Worm (Caenorhabditis elegans) whole organism, L3 larva: ENCODE results near the gene cdc-50.B.
"Not testable (repeated sequence)": the region's sequence is repeated elsewhere in the genome, so short reads cannot be mapped to it uniquely, and the experiment has no call there.

Source experiments
- R02D3.7 ChIP-seq: fragments of 150-350 bp; optimal IDR thresholded peaks from 2 replicates; lab custom pipeline; 2014; ENCODE audit warnings: missing biosample characterization, missing genetic modification characterization
- aly-2 ChIP-seq: fragments of 150-350 bp; optimal IDR thresholded peaks from 2 replicates; lab custom pipeline; 2014; ENCODE audit warnings: missing biosample characterization, missing genetic modification characterization
- ama-1 ChIP-seq: fragments of 150-350 bp; optimal IDR thresholded peaks from 2 replicates; lab custom pipeline; 2018
- ceh-28 ChIP-seq: fragments of 150-350 bp; optimal IDR thresholded peaks from 2 replicates; lab custom pipeline; 2014; ENCODE audit warnings: missing biosample characterization, missing genetic modification reagents, missing genetic modification characterization
- ceh-9 ChIP-seq: sonication (generic microtip); optimal IDR thresholded peaks from 2 replicates; lab custom pipeline; 2018; ENCODE audit warnings: missing biosample characterization, missing genetic modification characterization
- daf-12 ChIP-seq: fragments of 150-350 bp; optimal IDR thresholded peaks from 2 replicates; lab custom pipeline; 2014; ENCODE audit warnings: missing biosample characterization, missing genetic modification reagents, missing genetic modification characterization
- egl-27 ChIP-seq: sonication (generic microtip); optimal IDR thresholded peaks from 4 replicates; lab custom pipeline; 2017; ENCODE audit warnings: missing biosample characterization, missing genetic modification reagents, missing genetic modification characterization
- egl-5 ChIP-seq: fragments of 150-350 bp; optimal IDR thresholded peaks from 2 replicates; lab custom pipeline; 2017; ENCODE audit warnings: missing biosample characterization, missing genetic modification reagents, missing genetic modification characterization, inconsistent platforms
- elt-2 ChIP-seq: sonication (generic microtip); optimal IDR thresholded peaks from 2 replicates; lab custom pipeline; 2016; ENCODE audit warnings: missing genetic modification reagents, mild to moderate bottlenecking, missing genetic modification characterization, missing compliant biosample characterization
- elt-3 ChIP-seq, 3 experiments: fragments of 150-350 bp in 1 of 3; sonication (generic microtip) in 2 of 3; optimal IDR thresholded peaks; 2 replicates in 2 of 3; 4 replicates in 1 of 3; lab custom pipeline; 2014 to 2017; ENCODE audit warnings: missing biosample characterization in 3 of 3, missing genetic modification characterization in 3 of 3
- fkh-2 ChIP-seq: fragments of 150-350 bp; optimal IDR thresholded peaks from 2 replicates; lab custom pipeline; 2014; ENCODE audit warnings: missing biosample characterization, missing genetic modification reagents, missing genetic modification characterization
- fos-1 ChIP-seq: fragments of 150-350 bp; optimal IDR thresholded peaks from 2 replicates; lab custom pipeline; 2014; ENCODE audit warnings: missing biosample characterization, missing genetic modification characterization
- hmg-11 ChIP-seq: sonication (generic microtip); optimal IDR thresholded peaks from 2 replicates; lab custom pipeline; 2016; ENCODE audit warnings: missing genetic modification characterization, missing compliant biosample characterization
- lin-15B ChIP-seq: fragments of 150-350 bp; optimal IDR thresholded peaks from 2 replicates; lab custom pipeline; 2014; ENCODE audit warnings: missing biosample characterization, missing genetic modification characterization
- lsy-12 ChIP-seq: sonication (generic microtip); optimal IDR thresholded peaks from 2 replicates; lab custom pipeline; 2016; ENCODE audit warnings: mild to moderate bottlenecking, missing genetic modification characterization, missing compliant biosample characterization
- mml-1 ChIP-seq: fragments of 150-350 bp; sonication (generic microtip); optimal IDR thresholded peaks from 3 replicates; lab custom pipeline; 2014; ENCODE audit warnings: missing biosample characterization, missing genetic modification characterization
- nfya-1 ChIP-seq: sonication (generic microtip); optimal IDR thresholded peaks from 2 replicates; lab custom pipeline; 2017; ENCODE audit warnings: missing genetic modification characterization, mild to moderate bottlenecking, missing compliant biosample characterization, antibody characterized with exemption, moderate library complexity; ENCODE audit not compliant: insufficient read depth
- nhr-11 ChIP-seq: fragments of 150-350 bp; optimal IDR thresholded peaks from 2 replicates; lab custom pipeline; 2014; ENCODE audit warnings: missing biosample characterization, missing genetic modification characterization
- nhr-12 ChIP-seq: fragments of 150-350 bp; optimal IDR thresholded peaks from 2 replicates; lab custom pipeline; 2014; ENCODE audit warnings: missing biosample characterization, missing genetic modification characterization
- nhr-23 ChIP-seq: fragments of 150-350 bp; optimal IDR thresholded peaks from 2 replicates; lab custom pipeline; 2014; ENCODE audit warnings: missing biosample characterization, missing genetic modification reagents, missing genetic modification characterization
- nhr-237 ChIP-seq: fragments of 150-350 bp; optimal IDR thresholded peaks from 2 replicates; lab custom pipeline; 2014; ENCODE audit warnings: missing biosample characterization, missing genetic modification characterization
- nhr-28 ChIP-seq: fragments of 150-350 bp; optimal IDR thresholded peaks from 2 replicates; lab custom pipeline; 2014; ENCODE audit warnings: missing biosample characterization, missing genetic modification characterization
- nhr-43 ChIP-seq: sonication (generic microtip); optimal IDR thresholded peaks from 2 replicates; lab custom pipeline; 2016; ENCODE audit warnings: mild to moderate bottlenecking, missing genetic modification characterization, missing compliant biosample characterization; ENCODE audit not compliant: poor library complexity, severe bottlenecking
- nhr-67 ChIP-seq: fragments of 150-350 bp; optimal IDR thresholded peaks from 2 replicates; lab custom pipeline; 2014; ENCODE audit warnings: missing biosample characterization, missing genetic modification characterization
- nhr-77 ChIP-seq: fragments of 150-350 bp; optimal IDR thresholded peaks from 2 replicates; lab custom pipeline; 2014; ENCODE audit warnings: missing biosample characterization, missing genetic modification characterization
- pha-4 ChIP-seq: fragments of 150-350 bp; optimal IDR thresholded peaks from 2 replicates; lab custom pipeline; 2014; ENCODE audit warnings: missing biosample characterization, missing genetic modification reagents, missing genetic modification characterization
- pqm-1 ChIP-seq: fragments of 150-350 bp; optimal IDR thresholded peaks from 2 replicates; lab custom pipeline; 2017; ENCODE audit warnings: missing biosample characterization, missing genetic modification characterization, inconsistent platforms
- sea-2 ChIP-seq: fragments of 150-350 bp; sonication (generic microtip); optimal IDR thresholded peaks from 4 replicates; lab custom pipeline; 2014; ENCODE audit warnings: missing biosample characterization, missing genetic modification reagents, missing genetic modification characterization
- snpc-4 ChIP-seq: fragments of 150-350 bp; optimal IDR thresholded peaks from 2 replicates; lab custom pipeline; 2014; ENCODE audit warnings: missing biosample characterization, missing genetic modification characterization
- unc-39 ChIP-seq: sonication (generic microtip); optimal IDR thresholded peaks from 4 replicates; lab custom pipeline; 2017; ENCODE audit warnings: missing biosample characterization, missing genetic modification characterization
- unc-62 ChIP-seq: fragments of 150-350 bp; sonication (generic microtip); optimal IDR thresholded peaks from 4 replicates; lab custom pipeline; 2014; ENCODE audit warnings: missing biosample characterization, missing genetic modification reagents, missing genetic modification characterization
- ztf-11 ChIP-seq: fragments of 150-350 bp; optimal IDR thresholded peaks from 2 replicates; lab custom pipeline; 2014; ENCODE audit warnings: missing biosample characterization, missing genetic modification characterization
- ztf-4 ChIP-seq: fragments of 150-350 bp; optimal IDR thresholded peaks from 2 replicates; lab custom pipeline; 2014; ENCODE audit warnings: missing biosample characterization, missing genetic modification characterization

cdc-50.B gene

DNA sequence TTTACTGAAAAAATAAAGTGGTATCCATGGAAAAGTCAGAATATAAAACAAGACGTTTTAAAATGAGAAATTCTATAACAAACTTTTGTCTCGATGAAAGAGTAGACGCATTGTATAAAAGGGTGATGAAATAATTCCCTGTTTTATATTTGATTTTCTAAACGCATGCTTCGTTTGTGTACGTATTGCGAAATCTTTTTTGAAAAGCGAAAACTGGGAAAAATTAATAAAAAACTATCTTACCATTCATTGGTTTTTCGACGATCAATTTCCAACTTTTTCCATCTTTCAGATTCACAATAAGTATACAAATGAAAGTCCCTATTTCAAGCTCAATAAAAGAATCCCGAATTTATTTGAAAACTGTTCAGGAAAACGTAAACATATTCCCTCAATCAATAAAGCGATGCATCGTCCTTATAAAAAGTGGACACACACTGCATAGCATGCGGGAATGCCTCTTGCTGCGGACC, 20.2 kb downstream of the cdc-50.B start, which contains the start of gene C33D9.13:
C33D9.13 (minus strand) TSS at position 423 of the 473 bp plus-strand sequence.
- TF ChIP-seq elt-2 (no peak), egl-27 (tag; lab: Kevin White, UChicago) (no peak), elt-3 (tag; optimal IDR thresholded peaks at IDR 0.05; lab: Kevin White, UChicago) (no peak), ceh-28 (tag; lab: Kevin White, UChicago) (peak; percentile 1), pha-4 (tag; lab: Kevin White, UChicago) (peak; percentile 21)

DNA sequence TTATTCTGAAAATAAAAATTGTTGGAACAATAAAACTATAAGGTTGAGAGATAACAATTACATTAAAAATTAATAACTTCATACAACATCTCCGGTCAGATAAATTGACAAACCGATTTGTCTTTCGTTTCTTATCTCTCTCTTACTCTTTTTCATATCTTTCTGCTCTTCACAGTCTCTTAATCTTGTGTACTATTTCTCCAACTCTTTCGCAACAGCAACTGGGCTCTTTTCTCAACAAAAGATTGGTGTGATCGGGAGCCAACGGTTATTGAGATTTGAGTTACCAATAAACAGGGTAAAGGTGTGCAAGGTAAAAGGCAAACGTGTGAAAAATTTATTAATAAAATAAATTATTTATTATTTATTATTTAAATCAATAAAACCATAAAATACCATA, 22.0 kb downstream of the cdc-50.B start, which contains the start of gene C33D9.8:
C33D9.8 (minus strand) TSS at position 99 of the 400 bp plus-strand sequence.
- TF ChIP-seq nhr-67 (tag; lab: Kevin White, UChicago), result no peak
- peak; percentile 7 for TF ChIP-seq nfya-1 (tag; lab: Kevin White, UChicago)
- TF ChIP-seq lin-15B, result no peak
- TF ChIP-seq sea-2, result no peak
- TF ChIP-seq pha-4 (tag; lab: Kevin White, UChicago), result peak; percentile 30
- TF ChIP-seq ceh-28 (tag; lab: Kevin White, UChicago), result no peak

DNA sequence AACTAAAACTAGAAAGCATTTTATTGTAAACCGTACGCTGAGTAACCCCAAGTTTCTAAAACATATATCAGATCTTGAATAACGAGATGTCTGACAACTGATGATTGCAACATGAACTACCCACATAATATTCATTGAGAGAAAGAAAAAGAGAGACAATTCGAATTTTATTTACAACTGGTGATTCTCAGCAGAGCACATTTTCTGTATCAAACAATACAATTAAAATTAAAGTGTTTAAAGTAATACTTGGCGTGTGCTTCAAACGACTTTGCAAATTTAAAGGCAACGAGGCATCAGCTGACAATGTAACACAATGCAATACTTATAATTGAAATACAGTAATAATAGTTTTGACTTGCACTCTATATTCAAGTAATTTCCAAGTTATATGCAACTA, 23.4 kb downstream of the cdc-50.B start, which contains the start of gene C33D9.10:
C33D9.10 (minus strand) TSS at position 101 of the 400 bp plus-strand sequence.
- not testable (repeated sequence) for TF ChIP-seq ceh-9, nhr-43, nhr-11 (tag; lab: Kevin White, UChicago)

DNA sequence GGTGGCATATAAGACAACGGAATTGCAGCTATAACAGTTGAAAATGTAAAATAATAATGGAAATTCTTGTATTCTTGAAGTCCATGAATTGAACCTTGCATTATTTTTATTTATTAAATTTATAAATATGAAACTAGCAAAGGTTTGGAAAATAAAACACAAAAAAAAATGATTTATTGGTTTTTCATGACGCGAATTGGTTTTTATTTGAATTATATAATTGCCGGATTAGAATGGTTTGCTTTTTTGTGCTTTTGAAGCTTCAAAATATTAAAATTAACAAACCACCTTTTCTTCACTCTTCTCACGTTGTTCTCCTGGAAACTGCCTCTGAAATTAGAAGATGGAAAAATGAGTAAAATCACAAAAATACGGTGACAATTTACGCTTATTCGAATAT, 25.5 kb downstream of the cdc-50.B start, which contains the start of gene sru-35:
sru-35 (minus strand) TSS at position 101 of the 400 bp plus-strand sequence.
- TF ChIP-seq nhr-12 (tag; lab: Kevin White, UChicago) (no peak), ceh-28 (tag; lab: Kevin White, UChicago) (no peak), unc-39 (no peak), fkh-2 (tag; lab: Kevin White, UChicago) (no peak), aly-2 (tag; lab: Kevin White, UChicago) (no peak), nhr-43 (tag; lab: Kevin White, UChicago) (no peak), egl-5 (no peak), ama-1 (lab: Kevin White, UChicago) (no peak), nhr-28 (tag; lab: Kevin White, UChicago) (no peak), nhr-11 (tag; lab: Kevin White, UChicago) (no peak), lsy-12 (tag; lab: Kevin White, UChicago) (no peak), elt-3 (tag; optimal IDR thresholded peaks at IDR 0.05; lab: Kevin White, UChicago) (no peak), daf-12 (tag; lab: Kevin White, UChicago) (no peak), mml-1 (tag; lab: Kevin White, UChicago) (no peak), nhr-237 (tag; lab: Kevin White, UChicago) (no peak), unc-62 (GFP tag; lab: Kevin White, UChicago) (no peak)

DNA sequence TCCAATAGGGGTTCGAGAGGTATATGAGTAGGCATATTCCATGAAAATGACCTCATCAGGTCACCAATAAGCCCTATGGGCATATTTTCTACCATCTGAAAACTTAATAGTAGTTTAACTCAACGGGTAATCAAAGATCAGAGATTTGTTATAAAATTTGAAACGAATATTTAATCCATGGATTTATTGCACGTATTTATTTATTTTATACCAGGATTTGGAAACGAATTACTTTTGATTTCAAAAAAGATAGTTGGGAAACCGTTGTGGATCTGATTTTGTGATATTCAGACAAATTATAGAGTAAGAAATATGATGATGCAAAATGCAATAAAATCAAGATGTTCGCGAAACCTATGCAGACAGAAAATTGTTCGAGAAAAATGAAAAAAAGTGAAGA, 28.1 kb downstream of the cdc-50.B start, which contains the start of gene C33D9.3:
C33D9.3 (minus strand) TSS at position 101 of the 400 bp plus-strand sequence.
- TF ChIP-seq pqm-1 (tag; lab: Kevin White, UChicago) (no peak), R02D3.7 (tag; lab: Kevin White, UChicago) (no peak), nhr-12 (tag; lab: Kevin White, UChicago) (no peak), snpc-4 (no peak), fos-1 (no peak), ztf-11 (tag; lab: Kevin White, UChicago) (no peak), unc-62 (GFP tag; lab: Kevin White, UChicago) (no peak), nhr-237 (tag; lab: Kevin White, UChicago) (no peak), sea-2 (no peak), ztf-4 (no peak), hmg-11 (tag; lab: Kevin White, UChicago) (no peak), lsy-12 (tag; lab: Kevin White, UChicago) (no peak), aly-2 (tag; lab: Kevin White, UChicago) (no peak), fkh-2 (tag; lab: Kevin White, UChicago) (no peak), nhr-77 (tag; lab: Kevin White, UChicago) (no peak), pha-4 (tag; lab: Kevin White, UChicago) (no peak), nhr-28 (tag; lab: Kevin White, UChicago) (no peak), nhr-43 (tag; lab: Kevin White, UChicago) (no peak), nhr-23 (tag; lab: Kevin White, UChicago) (no peak), daf-12 (tag; lab: Kevin White, UChicago) (no peak)
